Fruit fly (Drosophila melanogaster): ENCODE measurements around the gene CG9269.

CG9269 gene

DNA sequence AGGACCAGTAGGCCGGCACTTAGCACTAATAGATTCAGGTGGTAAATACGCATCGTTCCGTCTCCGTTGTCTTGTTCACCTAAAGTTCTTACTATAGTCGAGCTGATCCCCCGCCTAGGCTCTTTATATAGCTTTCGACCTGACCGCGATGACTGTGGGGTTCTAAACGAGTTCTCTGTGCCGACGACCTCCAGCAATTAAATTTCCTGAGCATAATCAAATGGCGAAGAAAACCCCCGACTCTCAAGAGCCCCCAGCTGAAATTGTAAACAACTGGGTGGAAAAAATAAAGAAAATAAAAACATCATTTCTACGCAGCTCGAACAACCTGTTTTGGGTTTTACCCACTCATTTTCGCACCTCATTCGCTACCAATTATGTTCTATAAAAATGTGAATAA lies 6.6 kb upstream of the CG9269 start, which contains the start of gene CG9759:
Gene CG9759 (minus strand): TSS at position 101 of the 400 bp plus-strand sequence.
- TF ChIP-seq jim (GFP tag; optimal IDR thresholded peaks at IDR 0.05) (no peak), Rel (GFP tag; optimal IDR thresholded peaks at IDR 0.05) (no peak), Rel (tag; optimal IDR thresholded peaks at IDR 0.05) (no peak), h (GFP tag; optimal IDR thresholded peaks at IDR 0.05) (no peak), lola (GFP tag; optimal IDR thresholded peaks at IDR 0.05) (no peak), Abd-B (GFP tag; optimal IDR thresholded peaks at IDR 0.05) (no peak), tai (GFP tag; optimal IDR thresholded peaks at IDR 0.05) (no peak), psq (GFP tag; optimal IDR thresholded peaks at IDR 0.05) (no peak), Hnf4 (GFP tag; optimal IDR thresholded peaks at IDR 0.05) (no peak), GATAd (GFP tag; optimal IDR thresholded peaks at IDR 0.05) (no peak), usp (GFP tag; optimal IDR thresholded peaks at IDR 0.05) (no peak), Hr78 (GFP tag; optimal IDR thresholded peaks at IDR 0.05) (no peak), Dfd (GFP tag; optimal IDR thresholded peaks at IDR 0.05) (no peak), pan (optimal IDR thresholded peaks at IDR 0.05) (no peak), Mio (GFP tag; optimal IDR thresholded peaks at IDR 0.05) (no peak), N (GFP tag; optimal IDR thresholded peaks at IDR 0.05) (no peak), sv (GFP tag; optimal IDR thresholded peaks at IDR 0.05) (no peak)

- TF ChIP-seq Myc (optimal IDR thresholded peaks at IDR 0.05) (no peak), Dif (GFP tag; optimal IDR thresholded peaks at IDR 0.05; ENCODE audit: partially characterized antibody) (no peak), Vsx2 (GFP tag; optimal IDR thresholded peaks at IDR 0.05; ENCODE audit: partially characterized antibody) (no peak), Hr83 (GFP tag; optimal IDR thresholded peaks at IDR 0.05; ENCODE audit: poor library complexity, severe bottlenecking) (no peak), dmrt93B (GFP tag; optimal IDR thresholded peaks at IDR 0.05) (no peak), Abd-B (GFP tag; optimal IDR thresholded peaks at IDR 0.05) (no peak), Hnf4 (GFP tag; optimal IDR thresholded peaks at IDR 0.05) (no peak), Dfd (GFP tag; optimal IDR thresholded peaks at IDR 0.05) (no peak), psq (GFP tag; optimal IDR thresholded peaks at IDR 0.05) (no peak), HLH106 (tag; optimal IDR thresholded peaks at IDR 0.05) (no peak), Jra (GFP tag; optimal IDR thresholded peaks at IDR 0.05) (no peak), Hr78 (GFP tag; optimal IDR thresholded peaks at IDR 0.05) (no peak), CrebA (GFP tag; optimal IDR thresholded peaks at IDR 0.05; ENCODE audit: borderline replicate concordance) (no peak), h (GFP tag; optimal IDR thresholded peaks at IDR 0.05) (no peak)
Observed at dm6 chr3R:13612333-13612732, 3.4 kb upstream of the CG9269 start, which contains the start of gene CG9757. TSS of gene CG9757 (minus strand) at chr3R:13612433.

dm6 chr3R:13615007-13615406 lies 710 bp upstream of the CG9269 start:
- no peak for TF ChIP-seq Rel (GFP tag; optimal IDR thresholded peaks at IDR 0.05)
- no peak for TF ChIP-seq Rel (tag; optimal IDR thresholded peaks at IDR 0.05)
- no peak for TF ChIP-seq CrebA (GFP tag; optimal IDR thresholded peaks at IDR 0.05; ENCODE audit: borderline replicate concordance)
- TF ChIP-seq CG32264 (GFP tag; optimal IDR thresholded peaks at IDR 0.05) = no peak
- TF ChIP-seq Jra (GFP tag; optimal IDR thresholded peaks at IDR 0.05) = no peak
- TF ChIP-seq woc (GFP tag; optimal IDR thresholded peaks at IDR 0.05) = no peak
- TF ChIP-seq Myc (optimal IDR thresholded peaks at IDR 0.05) = no peak
- TF ChIP-seq fru (GFP tag; optimal IDR thresholded peaks at IDR 0.05) = no peak
- no peak for TF ChIP-seq psq (GFP tag; optimal IDR thresholded peaks at IDR 0.05)
- TF ChIP-seq Sp1 (GFP tag; optimal IDR thresholded peaks at IDR 0.05) = no peak
- no peak for TF ChIP-seq br (GFP tag; optimal IDR thresholded peaks at IDR 0.05)
- no peak for TF ChIP-seq lola (GFP tag; optimal IDR thresholded peaks at IDR 0.05)
- TF ChIP-seq ey (GFP tag; optimal IDR thresholded peaks at IDR 0.05) = no peak
- TF ChIP-seq brk (GFP tag; optimal IDR thresholded peaks at IDR 0.05) = no peak

DNA sequence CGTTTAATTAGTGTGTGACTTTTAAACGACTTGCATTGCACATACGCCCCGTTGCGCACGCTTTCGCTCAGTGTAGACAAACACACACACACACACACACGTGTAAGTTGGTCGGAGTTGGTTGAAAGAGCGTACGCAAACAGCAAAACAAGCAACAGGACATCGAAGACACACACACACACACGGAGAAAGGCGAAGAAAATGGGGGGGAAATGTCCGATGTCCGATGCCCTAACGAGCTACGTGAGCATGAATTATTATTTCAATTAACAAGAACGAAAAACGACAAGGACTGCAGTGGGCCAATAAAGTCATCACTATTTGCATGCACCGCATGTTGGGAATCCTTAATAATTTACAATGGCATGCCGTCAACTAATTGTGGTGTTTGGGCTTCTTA lies 1.5 kb downstream of the CG9269 start:
- no peak for TF ChIP-seq Hr83 (GFP tag; optimal IDR thresholded peaks at IDR 0.05; ENCODE audit: poor library complexity, severe bottlenecking)

- TF ChIP-seq Rel (GFP tag; optimal IDR thresholded peaks at IDR 0.05) (no peak), Rel (tag; optimal IDR thresholded peaks at IDR 0.05) (no peak), Jra (GFP tag; optimal IDR thresholded peaks at IDR 0.05) (no peak), rgr (GFP tag; optimal IDR thresholded peaks at IDR 0.05) (no peak), Myc (optimal IDR thresholded peaks at IDR 0.05) (no peak), psq (GFP tag; optimal IDR thresholded peaks at IDR 0.05) (no peak), sv (GFP tag; optimal IDR thresholded peaks at IDR 0.05) (no peak), Sp1 (GFP tag; optimal IDR thresholded peaks at IDR 0.05) (no peak), pan (optimal IDR thresholded peaks at IDR 0.05) (no peak), woc (GFP tag; optimal IDR thresholded peaks at IDR 0.05) (no peak), Hnf4 (GFP tag; optimal IDR thresholded peaks at IDR 0.05) (no peak), dsf (GFP tag; optimal IDR thresholded peaks at IDR 0.05; ENCODE audit: borderline replicate concordance) (no peak), sage (GFP tag; optimal IDR thresholded peaks at IDR 0.05) (no peak), CG32264 (GFP tag; optimal IDR thresholded peaks at IDR 0.05) (no peak), jim (GFP tag; optimal IDR thresholded peaks at IDR 0.05) (no peak), dl (GFP tag; optimal IDR thresholded peaks at IDR 0.05; ENCODE audit: insufficient read depth in 1 of 2, partially characterized antibody in 2 of 2) (no peak), OdsH (GFP tag; optimal IDR thresholded peaks at IDR 0.05) (no peak), Dfd (GFP tag; optimal IDR thresholded peaks at IDR 0.05) (no peak)
Observed at dm6 chr3R:13631642-13632041, 15.9 kb downstream of the CG9269 start, which contains the start of gene CG10841. TSS of gene CG10841 (plus strand) at chr3R:13631942.
